Worm (Caenorhabditis elegans) whole organism, L4 larva: ENCODE measurements around the gene ttr-1.

ENCODE experiments used
- F44E2.7 ChIP-seq: fragments of 200-800 bp; sonication (Bioruptor generic); IDR thresholded peaks from 2 replicates; pipeline ENCODE4 v2.1.2; 2022; ENCODE audit warnings: missing genetic modification characterization, missing compliant biosample characterization
- ZK337.2 ChIP-seq: fragments of 200-800 bp; sonication (Bioruptor generic); IDR thresholded peaks from 2 replicates; pipeline ENCODE4 v1.3.6; 2022; ENCODE audit warnings: missing genetic modification reagents, missing genetic modification characterization, missing compliant biosample characterization
- aha-1 ChIP-seq: fragments of 150-350 bp; peaks from one replicate; lab custom pipeline; 2014; ENCODE audit warnings: missing biosample characterization, missing genetic modification characterization
- aly-2 ChIP-seq: sonication (generic microtip); optimal IDR thresholded peaks from 2 replicates; lab custom pipeline; 2018; ENCODE audit warnings: missing biosample characterization, missing genetic modification characterization
- ceh-44 ChIP-seq: fragments of 200-800 bp; sonication (Bioruptor generic); IDR thresholded peaks from 2 replicates; pipeline ENCODE4 v1.3.6; 2022; ENCODE audit warnings: missing genetic modification reagents, missing genetic modification characterization, missing compliant biosample characterization
- ctbp-1 ChIP-seq: fragments of 200-800 bp; sonication (Bioruptor generic); IDR thresholded peaks from 2 replicates; pipeline ENCODE4 v1.3.6; 2022; ENCODE audit warnings: missing genetic modification reagents, missing genetic modification characterization, missing compliant biosample characterization
- daf-16 ChIP-seq, 3 experiments: sonication (generic microtip); optimal IDR thresholded peaks; 2 replicates each; lab custom pipeline; 2016 to 2017; ENCODE audit warnings: missing genetic modification characterization in 3 of 3, missing genetic modification reagents in 3 of 3, mild to moderate bottlenecking in 2 of 3, missing compliant biosample characterization in 2 of 3, missing biosample characterization in 1 of 3, moderate library complexity in 1 of 3
- daf-8 ChIP-seq: fragments of 200-800 bp; sonication (Bioruptor generic); IDR thresholded peaks from 2 replicates; pipeline ENCODE4 v1.3.6; 2022; ENCODE audit warnings: missing genetic modification characterization, missing compliant biosample characterization
- dmd-6 ChIP-seq: fragments of 200-800 bp; sonication (Bioruptor generic); IDR thresholded peaks from 2 replicates; pipeline ENCODE4 v1.3.6; 2022; ENCODE audit warnings: missing genetic modification reagents, missing genetic modification characterization, missing compliant biosample characterization
- dpl-1 ChIP-seq: fragments of 150-350 bp; optimal IDR thresholded peaks from 2 replicates; lab custom pipeline; 2014; ENCODE audit warnings: missing biosample characterization, missing genetic modification reagents, missing genetic modification characterization
- dve-1 ChIP-seq: sonication (generic microtip); optimal IDR thresholded peaks from 2 replicates; lab custom pipeline; 2017; ENCODE audit warnings: antibody characterized with exemption, mild to moderate bottlenecking, missing genetic modification characterization, missing compliant biosample characterization; ENCODE audit not compliant: insufficient read depth
- egl-27 ChIP-seq: sonication (generic microtip); optimal IDR thresholded peaks from 3 replicates; lab custom pipeline; 2017; ENCODE audit warnings: missing biosample characterization, missing genetic modification reagents, missing genetic modification characterization
- egl-43 ChIP-seq: fragments of 200-800 bp; sonication (Bioruptor generic); IDR thresholded peaks from 2 replicates; pipeline ENCODE4 v1.3.6; 2022; ENCODE audit warnings: missing genetic modification reagents, missing genetic modification characterization, missing compliant biosample characterization
- fkh-10 ChIP-seq: fragments of 150-350 bp; optimal IDR thresholded peaks from 2 replicates; lab custom pipeline; 2014; ENCODE audit warnings: missing biosample characterization, missing genetic modification reagents, missing genetic modification characterization
- gei-8 ChIP-seq: fragments of 200-800 bp; sonication (Bioruptor generic); optimal IDR thresholded peaks from 2 replicates; lab custom pipeline; 2018; ENCODE audit warnings: mild to moderate bottlenecking, missing genetic modification characterization, missing compliant biosample characterization
- hif-1 ChIP-seq, 2 experiments: sonication (generic microtip); optimal IDR thresholded peaks; 2 replicates each; lab custom pipeline; 2016 to 2017; ENCODE audit warnings: missing compliant biosample characterization in 2 of 2, missing genetic modification characterization in 2 of 2, missing genetic modification reagents in 2 of 2, missing genotype in 2 of 2, mild to moderate bottlenecking in 1 of 2
- hlh-11 ChIP-seq: fragments of 200-800 bp; sonication (Bioruptor generic); optimal IDR thresholded peaks from 2 replicates; lab custom pipeline; 2018; ENCODE audit warnings: mild to moderate bottlenecking, missing genetic modification characterization, missing compliant biosample characterization
- hlh-30 ChIP-seq: sonication (generic microtip); optimal IDR thresholded peaks from 2 replicates; lab custom pipeline; 2017; ENCODE audit warnings: antibody characterized with exemption, mild to moderate bottlenecking, missing genetic modification characterization, missing compliant biosample characterization; ENCODE audit not compliant: insufficient read depth
- hmg-1.1 ChIP-seq: fragments of 200-800 bp; sonication (Bioruptor generic); IDR thresholded peaks from 2 replicates; pipeline ENCODE4 v1.3.6; 2022; ENCODE audit warnings: missing genetic modification reagents, missing genetic modification characterization, missing compliant biosample characterization
- lim-7 ChIP-seq: fragments of 200-800 bp; sonication (Bioruptor generic); IDR thresholded peaks from 2 replicates; pipeline ENCODE4 v1.3.6; 2022; ENCODE audit warnings: missing genetic modification characterization, missing compliant biosample characterization
- lin-38 ChIP-seq: fragments of 200-800 bp; sonication (Bioruptor generic); IDR thresholded peaks from 2 replicates; pipeline ENCODE4 v1.3.6; 2022; ENCODE audit warnings: missing genetic modification reagents, missing genetic modification characterization, missing compliant biosample characterization
- lsy-2 ChIP-seq, 2 experiments: fragments of 150-350 bp in 1 of 2; sonication (generic microtip) in 1 of 2; optimal IDR thresholded peaks; 2 replicates each; lab custom pipeline; 2014 to 2017; ENCODE audit warnings: missing biosample characterization in 2 of 2, missing genetic modification characterization in 2 of 2
- mdl-1 ChIP-seq, 2 experiments: fragments of 150-350 bp in 1 of 2; sonication (generic microtip) in 1 of 2; optimal IDR thresholded peaks; 2 replicates each; lab custom pipeline; 2014 to 2017; ENCODE audit warnings: missing biosample characterization in 2 of 2, missing genetic modification characterization in 2 of 2
- nhr-25 ChIP-seq: sonication (generic microtip); optimal IDR thresholded peaks from 2 replicates; lab custom pipeline; 2017; ENCODE audit warnings: missing genetic modification characterization, mild to moderate bottlenecking, missing compliant biosample characterization, antibody characterized with exemption, moderate library complexity, borderline replicate concordance; ENCODE audit not compliant: insufficient read depth
- nhr-28 ChIP-seq: fragments of 150-350 bp; optimal IDR thresholded peaks from 2 replicates; lab custom pipeline; 2014; ENCODE audit warnings: missing biosample characterization, missing genetic modification characterization
- nhr-41 ChIP-seq: fragments of 200-800 bp; sonication (Bioruptor generic); IDR thresholded peaks from 2 replicates; pipeline ENCODE4 v1.3.6; 2022; ENCODE audit warnings: missing genetic modification reagents, missing genetic modification characterization, missing compliant biosample characterization
- nhr-48 ChIP-seq: sonication (generic microtip); optimal IDR thresholded peaks from 2 replicates; lab custom pipeline; 2016; ENCODE audit warnings: mild to moderate bottlenecking, missing genetic modification characterization, missing compliant biosample characterization
- nhr-76 ChIP-seq: fragments of 150-350 bp; optimal IDR thresholded peaks from 2 replicates; lab custom pipeline; 2014; ENCODE audit warnings: missing biosample characterization, missing genetic modification characterization
- set-16 ChIP-seq: fragments of 200-800 bp; sonication (Bioruptor generic); IDR thresholded peaks from 2 replicates; pipeline ENCODE4 v1.3.6; 2022; ENCODE audit warnings: missing genetic modification reagents, missing genetic modification characterization, missing compliant biosample characterization
- tag-97 ChIP-seq: fragments of 200-800 bp; sonication (Bioruptor generic); IDR thresholded peaks from 2 replicates; pipeline ENCODE4 v1.3.6; 2022; ENCODE audit warnings: missing genetic modification characterization, missing compliant biosample characterization
- tra-1 ChIP-seq: fragments of 200-800 bp; sonication (Bioruptor generic); IDR thresholded peaks from 2 replicates; pipeline ENCODE4 v1.3.6; 2022; ENCODE audit warnings: missing genetic modification reagents, missing genetic modification characterization, missing compliant biosample characterization
- unc-62 ChIP-seq, 3 experiments: fragments of 150-350 bp in 1 of 3; sonication (generic microtip); optimal IDR thresholded peaks in 2 of 3; peaks in 1 of 3; 1 replicate in 1 of 3; 2 replicates in 2 of 3; lab custom pipeline; 2014 to 2017; ENCODE audit warnings: missing biosample characterization in 3 of 3, missing genetic modification characterization in 3 of 3, missing genetic modification reagents in 3 of 3, missing genotype in 1 of 3
- zag-1 ChIP-seq: fragments of 150-350 bp; optimal IDR thresholded peaks from 2 replicates; lab custom pipeline; 2014; ENCODE audit warnings: missing biosample characterization, missing genetic modification characterization

Gene ttr-1

ce11 chrIII:9930406-9930805, 1.5 kb downstream of the ttr-1 start (continued):
- TF ChIP-seq gei-8 (GFP tag; lab: Kevin White, UChicago) (no peak), nhr-48 (tag; lab: Kevin White, UChicago) (peak; percentile 80), ctbp-1 (no peak), aha-1 (tag; lab: Kevin White, UChicago) (no peak), F44E2.7 (GFP tag; lab: Robert Waterston, UW) (no peak), unc-62 (GFP tag; optimal IDR thresholded peaks at IDR 0.05 in 1 of 2; lab: Kevin White, UChicago) (peak in 1 of 2 experiments; percentile 58), unc-62 (tag; optimal IDR thresholded peaks at IDR 0.05; lab: Kevin White, UChicago) (no peak), egl-43 (no peak), nhr-41 (GFP tag; lab: Robert Waterston, UW) (0 out of 2 replicates have a peak, but pooled peaks have one; percentile 9)

ce11 chrIII:9932091-9932490, 3.2 kb downstream of the ttr-1 start, which contains the start of gene dec-7:
dec-7 (plus strand) TSS chrIII:9932398.
- peak; percentile 61 for TF ChIP-seq dve-1 (tag; lab: Kevin White, UChicago)
- no peak for TF ChIP-seq lsy-2 (tag; optimal IDR thresholded peaks at IDR 0.05; lab: Kevin White, UChicago)
- TF ChIP-seq dmd-6 (GFP tag; lab: Robert Waterston, UW), result peak; percentile 66
- no peak for TF ChIP-seq zag-1 (tag; lab: Kevin White, UChicago)
- peak; percentile 11 for TF ChIP-seq nhr-28 (tag; lab: Kevin White, UChicago)
- TF ChIP-seq unc-62 (GFP tag; optimal IDR thresholded peaks at IDR 0.05 in 1 of 2; lab: Kevin White, UChicago), result peak in 1 of 2 experiments; percentile 50
- no peak for TF ChIP-seq unc-62 (tag; optimal IDR thresholded peaks at IDR 0.05; lab: Kevin White, UChicago)
- no peak for TF ChIP-seq dpl-1 (GFP tag; lab: Kevin White, UChicago)
- peak; percentile 40 for TF ChIP-seq hlh-30 (tag; lab: Kevin White, UChicago)
- no peak for TF ChIP-seq daf-16 (GFP tag; optimal IDR thresholded peaks at IDR 0.05; lab: Kevin White, UChicago)
- TF ChIP-seq daf-16 (tag; optimal IDR thresholded peaks at IDR 0.05; lab: Kevin White, UChicago), result peak; percentile 16
- TF ChIP-seq hif-1 (tag; optimal IDR thresholded peaks at IDR 0.05; lab: Kevin White, UChicago), result peak in 1 of 2 experiments; percentile 9
- no peak for TF ChIP-seq nhr-25 (tag; lab: Kevin White, UChicago)
- TF ChIP-seq egl-27 (tag; lab: Kevin White, UChicago), result no peak
- TF ChIP-seq mdl-1 (tag; optimal IDR thresholded peaks at IDR 0.05; lab: Kevin White, UChicago), result no peak
- no peak for TF ChIP-seq daf-8 (GFP tag; lab: Robert Waterston, UW)
- TF ChIP-seq hmg-1.1, result no peak
- no peak for TF ChIP-seq lin-38 (GFP tag; lab: Robert Waterston, UW)
- no peak for TF ChIP-seq aly-2
- no peak for TF ChIP-seq nhr-76 (tag; lab: Kevin White, UChicago)
- TF ChIP-seq hlh-11 (tag; lab: Kevin White, UChicago), result peak; percentile 67

- TF ChIP-seq set-16 (GFP tag; lab: Robert Waterston, UW) (peak; percentile 87), ceh-44 (GFP tag; lab: Robert Waterston, UW) (no peak), tag-97 (GFP tag; lab: Robert Waterston, UW) (no peak), egl-43 (0 out of 2 replicates have a peak, but pooled peaks have one; percentile 50)
Observed at ce11 chrIII:9941020-9941674, 12.3 kb downstream of the ttr-1 start, which contains the start of the genes K03H1.9 and K03H1.12. K03H1.9 (minus strand) TSS chrIII:9941490. K03H1.12 (plus strand) TSS chrIII:9941624.

- TF ChIP-seq lim-7 (GFP tag; lab: Robert Waterston, UW) (no peak), ZK337.2 (GFP tag; lab: Robert Waterston, UW) (no peak), dpl-1 (GFP tag; lab: Kevin White, UChicago) (no peak), tra-1 (GFP tag; lab: Robert Waterston, UW) (no peak), egl-27 (tag; lab: Kevin White, UChicago) (no peak), fkh-10 (GFP tag; lab: Kevin White, UChicago) (no peak)
Observed at ce11 chrIII:9944723-9945122, 15.8 kb downstream of the ttr-1 start, which contains the start of gene gln-2. gln-2 (minus strand) TSS chrIII:9944823.
